Fruit fly (Drosophila melanogaster) whole organism, embryonic: Measurements from ENCODE around the gene CG32719.

Experiments used
- Asciz ChIP-seq: fragments of 200-800 bp; sonication (Bioruptor generic); optimal IDR thresholded peaks from 2 replicates; lab custom pipeline; 2017; ENCODE audit warnings: missing biosample characterization, mild to moderate bottlenecking, missing genetic modification characterization, missing genetic modification reagents
- CG1024 ChIP-seq: fragments of 200-800 bp; sonication (Bioruptor generic); IDR thresholded peaks from 2 replicates; pipeline ENCODE4 v1.3.6; 2022; ENCODE audit warnings: missing biosample characterization, missing genetic modification characterization
- CG11247 ChIP-seq: fragments of 200-800 bp; sonication (Bioruptor generic); IDR thresholded peaks from 2 replicates; pipeline ENCODE4 v1.3.6; 2022; ENCODE audit warnings: missing biosample characterization, missing genetic modification characterization
- CG11504 ChIP-seq: fragments of 200-800 bp; sonication (Bioruptor generic); optimal IDR thresholded peaks from 3 replicates; lab custom pipeline; 2019; ENCODE audit warnings: missing biosample characterization, mild to moderate bottlenecking, missing genetic modification characterization, moderate library complexity
- CG1233 ChIP-seq: fragments of 200-800 bp; sonication (Bioruptor generic); optimal IDR thresholded peaks from 4 replicates; lab custom pipeline; 2018; ENCODE audit warnings: missing biosample characterization, mild to moderate bottlenecking, missing genetic modification characterization
- CG13894 ChIP-seq: fragments of 200-800 bp; sonication (Bioruptor generic); optimal IDR thresholded peaks from 3 replicates; lab custom pipeline; 2018; ENCODE audit warnings: missing biosample characterization, mild to moderate bottlenecking, missing genetic modification characterization, moderate library complexity
- CG14710 ChIP-seq: fragments of 200-800 bp; sonication (Bioruptor generic); optimal IDR thresholded peaks from 3 replicates; lab custom pipeline; 2019; ENCODE audit warnings: missing biosample characterization, mild to moderate bottlenecking, missing genetic modification characterization, moderate library complexity
- CG14860 ChIP-seq: fragments of 200-800 bp; sonication (Bioruptor generic); IDR thresholded peaks from 3 replicates; pipeline ENCODE4 v1.3.6; 2022; ENCODE audit warnings: missing biosample characterization, missing genetic modification characterization; ENCODE audit not compliant: partially characterized antibody
- CG15073 ChIP-seq: fragments of 200-800 bp; sonication (Bioruptor generic); optimal IDR thresholded peaks from 2 replicates; lab custom pipeline; 2016; ENCODE audit warnings: missing biosample characterization, missing genetic modification characterization
- CG15696 ChIP-seq: fragments of 200-800 bp; sonication (Bioruptor generic); optimal IDR thresholded peaks from 2 replicates; lab custom pipeline; 2019; ENCODE audit warnings: missing biosample characterization, mild to moderate bottlenecking, missing genetic modification characterization, moderate library complexity
- CG1603 ChIP-seq: fragments of 200-800 bp; sonication (Bioruptor generic); optimal IDR thresholded peaks from 2 replicates; lab custom pipeline; 2019; ENCODE audit warnings: missing biosample characterization, mild to moderate bottlenecking, missing genetic modification characterization, moderate library complexity
- CG17328 ChIP-seq: fragments of 200-800 bp; sonication (Bioruptor generic); IDR thresholded peaks from 2 replicates; pipeline ENCODE4 v1.3.6; 2022; ENCODE audit warnings: missing biosample characterization, missing genetic modification characterization
- CG17361 ChIP-seq: fragments of 200-800 bp; sonication (Bioruptor generic); IDR thresholded peaks from 3 replicates; pipeline ENCODE4 v1.3.6; 2022; ENCODE audit warnings: missing biosample characterization, missing genetic modification characterization
- CG17612 ChIP-seq: fragments of 200-800 bp; sonication (Bioruptor generic); IDR thresholded peaks from 2 replicates; pipeline ENCODE4 v1.3.6; 2022; ENCODE audit warnings: missing biosample characterization, missing genetic modification characterization
- CG31365 ChIP-seq: fragments of 200-800 bp; sonication (Bioruptor generic); optimal IDR thresholded peaks from 2 replicates; lab custom pipeline; 2018; ENCODE audit warnings: missing biosample characterization, mild to moderate bottlenecking, missing genetic modification characterization
- CG4617 ChIP-seq: fragments of 200-800 bp; sonication (Bioruptor generic); optimal IDR thresholded peaks from 3 replicates; lab custom pipeline; 2016; ENCODE audit warnings: missing biosample characterization, missing genetic modification characterization, borderline replicate concordance
- CG4820 ChIP-seq: fragments of 200-800 bp; sonication (Bioruptor generic); optimal IDR thresholded peaks from 3 replicates; lab custom pipeline; 2016; ENCODE audit warnings: missing biosample characterization, missing genetic modification characterization
- CG6765 ChIP-seq: fragments of 200-800 bp; sonication (Bioruptor generic); optimal IDR thresholded peaks from 3 replicates; lab custom pipeline; 2017; ENCODE audit warnings: missing biosample characterization, mild to moderate bottlenecking, missing genetic modification characterization
- CG7556 ChIP-seq: fragments of 200-800 bp; sonication (Bioruptor generic); optimal IDR thresholded peaks from 2 replicates; lab custom pipeline; 2017; ENCODE audit warnings: missing biosample characterization, mild to moderate bottlenecking, missing genetic modification characterization
- CG7839 ChIP-seq: fragments of 200-800 bp; sonication (Bioruptor generic); optimal IDR thresholded peaks from 3 replicates; lab custom pipeline; 2018; ENCODE audit warnings: missing biosample characterization, mild to moderate bottlenecking, missing genetic modification characterization, moderate library complexity
- CG8281 ChIP-seq: fragments of 200-800 bp; sonication (Bioruptor generic); optimal IDR thresholded peaks from 2 replicates; lab custom pipeline; 2018; ENCODE audit warnings: missing biosample characterization, mild to moderate bottlenecking, missing genetic modification characterization, moderate library complexity
- CG8924 ChIP-seq: fragments of 200-800 bp; optimal IDR thresholded peaks from 3 replicates; lab custom pipeline; 2019; ENCODE audit warnings: missing biosample characterization, mild to moderate bottlenecking, missing genetic modification characterization, moderate library complexity
- Chrac-16 ChIP-seq: fragments of 200-800 bp; sonication (Bioruptor generic); optimal IDR thresholded peaks from 3 replicates; lab custom pipeline; 2016; ENCODE audit warnings: missing biosample characterization, missing genetic modification characterization
- Drgx ChIP-seq: fragments of 200-800 bp; sonication (Bioruptor generic); IDR thresholded peaks from 2 replicates; pipeline ENCODE4 v1.3.6; 2022; ENCODE audit warnings: missing biosample characterization, missing genetic modification characterization
- Ets65A ChIP-seq: fragments of 200-800 bp; sonication (Bioruptor generic); peaks from one replicate; lab custom pipeline; 2016; ENCODE audit warnings: missing biosample characterization, missing genetic modification characterization
- HHEX ChIP-seq: fragments of 200-800 bp; sonication (Bioruptor generic); optimal IDR thresholded peaks from 3 replicates; lab custom pipeline; 2017; ENCODE audit warnings: missing biosample characterization, mild to moderate bottlenecking, missing genetic modification characterization, missing genetic modification reagents
- Med ChIP-seq: fragments of 200-800 bp; sonication (Bioruptor generic); peaks from one replicate; lab custom pipeline; 2016; ENCODE audit warnings: missing biosample characterization, missing genetic modification characterization, mild to moderate bottlenecking, inconsistent platforms, moderate library complexity
- NC2β ChIP-seq: fragments of 200-800 bp; sonication (Bioruptor generic); optimal IDR thresholded peaks from 2 replicates; lab custom pipeline; 2016; ENCODE audit warnings: missing biosample characterization, missing genetic modification characterization
- Oaz ChIP-seq: fragments of 200-800 bp; sonication (Bioruptor generic); IDR thresholded peaks from 2 replicates; pipeline ENCODE4 v1.3.6; 2022; ENCODE audit warnings: missing biosample characterization, missing genetic modification characterization
- Oli ChIP-seq: fragments of 200-800 bp; sonication (Bioruptor generic); optimal IDR thresholded peaks from 2 replicates; lab custom pipeline; 2018; ENCODE audit warnings: missing biosample characterization, mild to moderate bottlenecking, missing genetic modification characterization, moderate library complexity
- Ptx1 ChIP-seq: fragments of 200-800 bp; sonication (Bioruptor generic); IDR thresholded peaks from 2 replicates; pipeline ENCODE4 v1.3.6; 2022; ENCODE audit warnings: missing biosample characterization, missing genetic modification characterization
- ap ChIP-seq: fragments of 200-800 bp; sonication (Bioruptor generic); IDR thresholded peaks from 2 replicates; pipeline ENCODE4 v1.3.6; 2022; ENCODE audit warnings: missing biosample characterization, missing genetic modification characterization
- chif ChIP-seq, 2 experiments: fragments of 200-800 bp; sonication (Bioruptor generic); optimal IDR thresholded peaks; 3 replicates each; lab custom pipeline; 2016; ENCODE audit warnings: missing biosample characterization in 2 of 2, missing genetic modification characterization in 2 of 2
- dysf ChIP-seq: fragments of 200-800 bp; sonication (Bioruptor generic); IDR thresholded peaks from 3 replicates; pipeline ENCODE4 v1.3.6; 2022; ENCODE audit warnings: missing biosample characterization, missing genetic modification characterization
- ems ChIP-seq: fragments of 200-800 bp; sonication (Bioruptor generic); optimal IDR thresholded peaks from 3 replicates; lab custom pipeline; 2016; ENCODE audit warnings: missing biosample characterization, missing genetic modification characterization
- eyg ChIP-seq: fragments of 200-800 bp; sonication (Bioruptor generic); optimal IDR thresholded peaks from 3 replicates; lab custom pipeline; 2016; ENCODE audit warnings: missing biosample characterization, missing genetic modification characterization
- gem ChIP-seq: fragments of 200-800 bp; sonication (Bioruptor generic); optimal IDR thresholded peaks from 2 replicates; lab custom pipeline; 2019; ENCODE audit warnings: missing biosample characterization, mild to moderate bottlenecking, missing genetic modification characterization, moderate library complexity
- kah ChIP-seq: fragments of 200-800 bp; sonication (Bioruptor generic); optimal IDR thresholded peaks from 2 replicates; lab custom pipeline; 2018; ENCODE audit warnings: missing biosample characterization, mild to moderate bottlenecking, missing genetic modification characterization
- nom ChIP-seq: fragments of 200-800 bp; sonication (Bioruptor generic); optimal IDR thresholded peaks from 2 replicates; lab custom pipeline; 2017; ENCODE audit warnings: missing biosample characterization, missing genetic modification characterization, mild to moderate bottlenecking, moderate library complexity, missing genetic modification reagents
- peb ChIP-seq: fragments of 200-800 bp; sonication (Bioruptor generic); IDR thresholded peaks from 2 replicates; pipeline ENCODE4 v1.3.6; 2022; ENCODE audit warnings: missing biosample characterization, missing genetic modification characterization
- toy ChIP-seq: fragments of 200-800 bp; sonication (Bioruptor generic); IDR thresholded peaks from 2 replicates; pipeline ENCODE4 v1.3.6; 2022; ENCODE audit warnings: missing biosample characterization, missing genetic modification characterization
- trem ChIP-seq: fragments of 200-800 bp; optimal IDR thresholded peaks from 3 replicates; lab custom pipeline; 2019; ENCODE audit warnings: missing biosample characterization, mild to moderate bottlenecking, missing genetic modification characterization, moderate library complexity
- tup ChIP-seq: fragments of 200-800 bp; sonication (Bioruptor generic); optimal IDR thresholded peaks from 2 replicates; lab custom pipeline; 2016; ENCODE audit warnings: missing biosample characterization, mild to moderate bottlenecking, missing genetic modification characterization, moderate library complexity
- twi ChIP-seq: fragments of 200-800 bp; optimal IDR thresholded peaks from 2 replicates; lab custom pipeline; 2019; ENCODE audit warnings: missing biosample characterization, mild to moderate bottlenecking, missing genetic modification characterization, moderate library complexity
- unpg ChIP-seq: fragments of 200-800 bp; sonication (Bioruptor generic); optimal IDR thresholded peaks from 3 replicates; lab custom pipeline; 2018; ENCODE audit warnings: missing biosample characterization, mild to moderate bottlenecking, missing genetic modification characterization, moderate library complexity

CG32719 gene

dm6 chrX:7534864-7535263 lies 12.9 kb downstream of the CG32719 start (continued):
- TF ChIP-seq CG14710 (peak; percentile 42), Ptx1 (peak; percentile 41; the same call in 1 of the 2 replicates), trem (tag; lab: Kevin White, UChicago) (peak; percentile 21), CG8924 (tag; lab: Kevin White, UChicago) (peak; percentile 10), unpg (GFP tag; lab: Kevin White, UChicago) (peak; percentile 35), CG7556 (GFP tag; lab: Kevin White, UChicago) (peak; percentile 20), NC2β (GFP tag; lab: Kevin White, UChicago) (no peak), CG11504 (tag; lab: Kevin White, UChicago) (peak; percentile 43), Oli (peak; percentile 39), CG17328 (GFP tag; lab: Robert Waterston, UW) (peak; percentile 30; the same call in 1 of the 2 replicates), Oaz (GFP tag; lab: Robert Waterston, UW) (no peak)

dm6 chrX:7530204-7530603 lies 17.6 kb downstream of the CG32719 start:
- TF ChIP-seq Ets65A (GFP tag; lab: Kevin White, UChicago) (peak; percentile 19), toy (GFP tag; lab: Robert Waterston, UW) (no peak), kah (GFP tag; lab: Kevin White, UChicago) (no peak)
- TF ChIP-seq, all 482 proteins: peak for 1

- no peak for TF ChIP-seq CG11247 (GFP tag; lab: Robert Waterston, UW)
- TF ChIP-seq tup (GFP tag; lab: Kevin White, UChicago) = no peak
- TF ChIP-seq CG15073 (GFP tag; lab: Kevin White, UChicago) = no peak
- TF ChIP-seq Asciz (GFP tag; lab: Kevin White, UChicago) = no peak
- no peak for TF ChIP-seq CG6765 (GFP tag; lab: Kevin White, UChicago)
- no peak for TF ChIP-seq ap
- no peak for TF ChIP-seq CG1233
- no peak for TF ChIP-seq CG14860 (GFP tag; lab: Robert Waterston, UW)
- no peak for TF ChIP-seq CG31365 (tag; lab: Kevin White, UChicago)
- no peak for TF ChIP-seq CG13894
- no peak for TF ChIP-seq CG17612
- no peak for TF ChIP-seq CG17361 (GFP tag; lab: Robert Waterston, UW)
Observed at dm6 chrX:7528004-7528403, 19.8 kb downstream of the CG32719 start, which contains the start of gene CG43138. Gene CG43138, plus strand, starts transcription at chrX:7528304.

dm6 chrX:7526914-7527313 lies 20.9 kb downstream of the CG32719 start:
- TF ChIP-seq CG8281 (tag; lab: Kevin White, UChicago) (peak; percentile 79), Ets65A (GFP tag; lab: Kevin White, UChicago) (peak; percentile 91), CG1603 (tag; lab: Kevin White, UChicago) (peak; percentile 25), gem (tag; lab: Kevin White, UChicago) (peak; percentile 15), Med (GFP tag; lab: Kevin White, UChicago) (peak; percentile 55), twi (tag; lab: Kevin White, UChicago) (no peak)
- TF ChIP-seq, all 482 proteins: peak for 5

- TF ChIP-seq CG4820 (GFP tag; lab: Kevin White, UChicago) (no peak), nom (GFP tag; lab: Kevin White, UChicago) (peak; percentile 27), ems (GFP tag; lab: Kevin White, UChicago) (no peak), CG15696 (tag; lab: Kevin White, UChicago) (no peak), chif (GFP tag; optimal IDR thresholded peaks at IDR 0.05; lab: Kevin White, UChicago) (no peak), Chrac-16 (GFP tag; lab: Kevin White, UChicago) (no peak), dysf (GFP tag; lab: Robert Waterston, UW) (no peak), Drgx (GFP tag; lab: Robert Waterston, UW) (peak; percentile 37; the same call in 1 of the 2 replicates), CG7839 (tag; lab: Kevin White, UChicago) (no peak), eyg (GFP tag; lab: Kevin White, UChicago) (no peak), CG1024 (GFP tag; lab: Robert Waterston, UW) (no peak), CG4617 (GFP tag; lab: Kevin White, UChicago) (no peak), peb (GFP tag; lab: Robert Waterston, UW) (no peak), HHEX (GFP tag; lab: Kevin White, UChicago) (no peak)
Observed at dm6 chrX:7526099-7526718, 21.6 kb downstream of the CG32719 start.
